Fruit fly (Drosophila melanogaster) whole organism, adult: ENCODE measurements around the gene Hacd1.

Source experiments
- CG12768 ChIP-seq: fragments of 200-800 bp; sonication (Bioruptor generic); optimal IDR thresholded peaks from 2 replicates; lab custom pipeline; 2017; ENCODE audit warnings: missing biosample characterization, missing genetic modification characterization, mild to moderate bottlenecking, moderate library complexity, missing genetic modification reagents
- CG5204 ChIP-seq: fragments of 200-800 bp; sonication (Bioruptor generic); optimal IDR thresholded peaks from 2 replicates; lab custom pipeline; 2016; ENCODE audit warnings: missing biosample characterization, missing genetic modification characterization
- Crg-1 ChIP-seq: fragments of 200-800 bp; sonication (Bioruptor generic); optimal IDR thresholded peaks from 2 replicates; lab custom pipeline; 2016; ENCODE audit warnings: missing biosample characterization, missing genetic modification characterization

DNA sequence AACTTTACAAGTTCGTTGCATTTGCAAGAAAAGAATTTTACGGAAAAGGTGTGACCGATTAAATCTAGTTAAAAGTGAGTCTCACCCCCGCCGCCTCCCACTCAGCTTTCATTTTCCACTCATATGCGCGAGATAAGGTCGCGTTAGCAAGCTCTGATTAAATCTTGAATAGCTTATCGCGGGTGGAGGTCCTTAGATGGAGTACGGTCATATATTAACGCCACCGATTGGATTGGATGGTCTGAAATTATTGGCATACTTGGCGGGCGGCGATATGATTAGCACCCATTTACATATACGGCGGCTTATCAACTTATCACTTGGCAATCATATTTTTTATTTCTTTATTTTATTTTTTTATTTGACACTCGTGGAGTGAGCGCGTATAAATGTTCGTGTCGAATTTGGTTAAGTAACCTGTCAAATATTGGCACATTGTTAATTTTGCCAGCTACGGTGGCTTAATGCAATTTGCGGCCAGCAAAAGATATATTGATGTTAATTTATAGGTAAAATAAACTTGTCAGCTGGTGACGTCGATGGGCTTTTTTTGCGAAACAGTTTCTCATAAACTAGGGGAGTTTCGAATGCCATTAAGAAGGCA, 27.6 kb upstream of the Hacd1 start:
- no peak for TF ChIP-seq CG5204 (GFP tag; lab: Kevin White, UChicago)
- TF ChIP-seq CG12768 (GFP tag; lab: Kevin White, UChicago): no peak
- no peak for TF ChIP-seq Crg-1 (GFP tag; lab: Kevin White, UChicago)
